Worm (Caenorhabditis elegans): ENCODE results near the gene ZK105.13.

DNA sequence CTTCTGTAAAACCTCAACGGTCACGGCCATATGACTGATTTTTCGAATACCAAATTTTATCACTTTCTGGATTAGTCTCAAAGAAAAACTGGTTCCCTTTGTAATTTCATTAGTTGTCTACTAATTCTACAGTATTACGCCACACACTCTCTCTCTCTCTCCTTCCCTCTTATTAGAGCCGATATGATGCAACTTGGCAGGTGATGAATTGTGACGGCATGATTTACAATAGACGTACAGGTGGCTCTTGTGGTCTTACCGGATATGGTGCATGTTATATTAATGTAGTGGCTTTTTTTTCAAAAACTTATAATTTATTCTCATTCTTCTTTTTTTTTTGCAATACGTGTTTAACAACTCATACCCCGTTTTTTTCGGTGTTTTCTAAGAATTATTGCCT, 28.9 kb upstream of the ZK105.13 start:
- no peak for TF ChIP-seq ztf-29 (GFP tag; IDR thresholded peaks at IDR 0.05)
- no peak for TF ChIP-seq tab-1 (GFP tag; IDR thresholded peaks at IDR 0.05)
- TF ChIP-seq T22C8.4 (GFP tag; IDR thresholded peaks at IDR 0.05) = no peak
- no peak for TF ChIP-seq ztf-23 (GFP tag; IDR thresholded peaks at IDR 0.05)
- TF ChIP-seq flt-1 (GFP tag; IDR thresholded peaks at IDR 0.05) = no peak
- TF ChIP-seq ref-1 (GFP tag; conservative IDR thresholded peaks at IDR 0.05) = no peak
- TF ChIP-seq med-1 (GFP tag; optimal IDR thresholded peaks at IDR 0.05; ENCODE audit: insufficient read depth) = no peak
